Fruit fly (Drosophila melanogaster) whole organism, pupa: Measurements from ENCODE around the gene CG10026.

Source experiments
- CG4496 ChIP-seq: fragments of 200-800 bp; sonication (Bioruptor generic); IDR thresholded peaks from 3 replicates; pipeline ENCODE4 v1.3.6; 2022; ENCODE audit warnings: missing biosample characterization, missing genetic modification characterization
- CG9948 ChIP-seq: fragments of 200-800 bp; sonication (Bioruptor generic); optimal IDR thresholded peaks from 2 replicates; lab custom pipeline; 2018; ENCODE audit warnings: missing biosample characterization, mild to moderate bottlenecking, missing genetic modification characterization, moderate library complexity
- gl ChIP-seq: fragments of 200-800 bp; sonication (Bioruptor generic); optimal IDR thresholded peaks from 2 replicates; lab custom pipeline; 2018; ENCODE audit warnings: missing biosample characterization, mild to moderate bottlenecking, missing genetic modification characterization
- rn ChIP-seq: fragments of 200-800 bp; sonication (Bioruptor generic); IDR thresholded peaks from 2 replicates; pipeline ENCODE4 v1.3.6; 2022; ENCODE audit warnings: missing biosample characterization, missing genetic modification characterization

DNA sequence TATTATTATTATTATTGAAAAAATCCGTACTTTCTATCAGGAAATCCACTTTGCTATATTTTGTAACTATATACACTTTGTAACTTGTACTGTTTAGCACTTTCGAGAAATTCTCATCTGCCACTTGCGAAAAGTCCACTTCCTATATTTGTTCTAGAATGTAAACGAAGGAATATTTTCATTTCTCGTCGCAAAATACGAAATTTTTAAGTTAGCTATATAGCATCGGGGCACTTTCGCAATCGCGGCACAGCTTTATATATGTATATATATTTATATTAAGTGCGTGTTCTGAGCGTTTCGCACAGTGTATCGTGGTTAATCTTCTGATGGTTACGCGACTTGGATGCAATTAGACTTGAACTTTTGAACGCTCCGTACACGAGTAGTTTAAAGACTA lies 12.3 kb upstream of the CG10026 start, which contains the start of gene RanGAP:
- TF ChIP-seq CG9948 (tag; lab: Kevin White, UChicago): peak; percentile 50
- TF ChIP-seq CG4496 (GFP tag; lab: Robert Waterston, UW): peak; percentile 25; the same call in 1 of the 3 replicates
- no peak for TF ChIP-seq gl
- TF ChIP-seq rn (GFP tag; lab: Robert Waterston, UW): 0 out of 2 replicates have a peak, but pooled peaks have one; percentile 6
